Worm (Caenorhabditis elegans) whole organism, L4 larva: ENCODE data around the gene srw-73.

Experiments
- T26A8.4 ChIP-seq: fragments of 200-800 bp; sonication (Bioruptor generic); IDR thresholded peaks from 2 replicates; pipeline ENCODE4 v1.3.6; 2022; ENCODE audit warnings: missing genetic modification characterization, missing compliant biosample characterization
- daf-12 ChIP-seq: fragments of 150-350 bp; optimal IDR thresholded peaks from 2 replicates; lab custom pipeline; 2014; ENCODE audit warnings: missing biosample characterization, missing genetic modification reagents, missing genetic modification characterization
- daf-8 ChIP-seq: fragments of 200-800 bp; sonication (Bioruptor generic); IDR thresholded peaks from 2 replicates; pipeline ENCODE4 v1.3.6; 2022; ENCODE audit warnings: missing genetic modification characterization, missing compliant biosample characterization
- dmd-9 ChIP-seq: fragments of 200-800 bp; sonication (Bioruptor generic); IDR thresholded peaks from 2 replicates; pipeline ENCODE4 v1.3.6; 2022; ENCODE audit warnings: missing genetic modification reagents, missing genetic modification characterization, missing compliant biosample characterization
- unc-62 ChIP-seq, 3 experiments: fragments of 150-350 bp in 1 of 3; sonication (generic microtip); optimal IDR thresholded peaks in 2 of 3; peaks in 1 of 3; 1 replicate in 1 of 3; 2 replicates in 2 of 3; lab custom pipeline; 2014 to 2017; ENCODE audit warnings: missing biosample characterization in 3 of 3, missing genetic modification characterization in 3 of 3, missing genetic modification reagents in 3 of 3, missing genotype in 1 of 3
- zfp-2 ChIP-seq: sonication (generic microtip); optimal IDR thresholded peaks from 2 replicates; lab custom pipeline; 2016; ENCODE audit warnings: mild to moderate bottlenecking, missing genetic modification characterization, missing compliant biosample characterization

- TF ChIP-seq dmd-9 (GFP tag; lab: Robert Waterston, UW) (no peak), daf-12 (tag; lab: Kevin White, UChicago) (no peak), T26A8.4 (GFP tag; lab: Robert Waterston, UW) (no peak), zfp-2 (tag; lab: Kevin White, UChicago) (no peak), daf-8 (GFP tag; lab: Robert Waterston, UW) (no peak), unc-62 (GFP tag; optimal IDR thresholded peaks at IDR 0.05 in 1 of 2; lab: Kevin White, UChicago) (no peak), unc-62 (tag; optimal IDR thresholded peaks at IDR 0.05; lab: Kevin White, UChicago) (no peak)
Observed at ce11 chrV:16540657-16541056, 47.7 kb downstream of the srw-73 start.
